Fruit fly (Drosophila melanogaster) whole organism, embryonic: ENCODE data around the gene Doc2.
A peak's percentile ranks its signal among the peaks of the same experiment; 100 is the strongest.

Experiments
- B-H2 ChIP-seq: fragments of 200-800 bp; sonication (Bioruptor generic); optimal IDR thresholded peaks from 2 replicates; lab custom pipeline; 2018; ENCODE audit warnings: missing biosample characterization, mild to moderate bottlenecking, missing genetic modification characterization
- Bteb2 ChIP-seq: fragments of 200-800 bp; sonication (Bioruptor generic); optimal IDR thresholded peaks from 2 replicates; lab custom pipeline; 2016; ENCODE audit warnings: missing biosample characterization, missing genetic modification characterization
- CG10209 ChIP-seq: fragments of 200-800 bp; sonication (Bioruptor generic); optimal IDR thresholded peaks from 3 replicates; lab custom pipeline; 2017; ENCODE audit warnings: missing biosample characterization, mild to moderate bottlenecking, missing genetic modification characterization, missing genetic modification reagents
- CG10366 ChIP-seq: fragments of 200-800 bp; sonication (Bioruptor generic); IDR thresholded peaks from 2 replicates; pipeline ENCODE4 v1.3.6; 2022; ENCODE audit warnings: missing biosample characterization, missing genetic modification characterization
- CG10979 ChIP-seq: fragments of 200-800 bp; sonication (Bioruptor generic); optimal IDR thresholded peaks from 2 replicates; lab custom pipeline; 2018; ENCODE audit warnings: missing biosample characterization, mild to moderate bottlenecking, missing genetic modification characterization, moderate library complexity
- CG11456 ChIP-seq: fragments of 200-800 bp; sonication (Bioruptor generic); IDR thresholded peaks from 3 replicates; pipeline ENCODE4 v1.3.6; 2022; ENCODE audit warnings: missing biosample characterization, missing genetic modification characterization
- CG1233 ChIP-seq: fragments of 200-800 bp; sonication (Bioruptor generic); optimal IDR thresholded peaks from 4 replicates; lab custom pipeline; 2018; ENCODE audit warnings: missing biosample characterization, mild to moderate bottlenecking, missing genetic modification characterization
- CG13296 ChIP-seq: fragments of 200-800 bp; sonication (Bioruptor generic); optimal IDR thresholded peaks from 3 replicates; lab custom pipeline; 2018; ENCODE audit warnings: missing biosample characterization, mild to moderate bottlenecking, missing genetic modification characterization
- CG13424 ChIP-seq: fragments of 200-800 bp; sonication (Bioruptor generic); optimal IDR thresholded peaks from 2 replicates; lab custom pipeline; 2019; ENCODE audit warnings: missing biosample characterization, mild to moderate bottlenecking, missing genetic modification characterization, moderate library complexity
- CG14014 ChIP-seq: fragments of 200-800 bp; sonication (Bioruptor generic); IDR thresholded peaks from 2 replicates; pipeline ENCODE4 v1.3.6; 2022; ENCODE audit warnings: missing biosample characterization, missing genetic modification characterization
- CG14965 ChIP-seq: fragments of 200-800 bp; sonication (Bioruptor generic); optimal IDR thresholded peaks from 2 replicates; lab custom pipeline; 2016; ENCODE audit warnings: missing biosample characterization, missing genetic modification characterization, borderline replicate concordance
- CG15696 ChIP-seq: fragments of 200-800 bp; sonication (Bioruptor generic); optimal IDR thresholded peaks from 2 replicates; lab custom pipeline; 2019; ENCODE audit warnings: missing biosample characterization, mild to moderate bottlenecking, missing genetic modification characterization, moderate library complexity
- CG16863 ChIP-seq: fragments of 200-800 bp; sonication (Bioruptor generic); optimal IDR thresholded peaks from 3 replicates; lab custom pipeline; 2016; ENCODE audit warnings: missing biosample characterization, missing genetic modification characterization
- CG1792 ChIP-seq: fragments of 200-800 bp; sonication (Bioruptor generic); optimal IDR thresholded peaks from 2 replicates; lab custom pipeline; 2016; ENCODE audit warnings: missing biosample characterization, missing genetic modification characterization
- CG2120 ChIP-seq: fragments of 200-800 bp; sonication (Bioruptor generic); optimal IDR thresholded peaks from 3 replicates; lab custom pipeline; 2016; ENCODE audit warnings: missing biosample characterization, missing genetic modification characterization
- CG2202 ChIP-seq: fragments of 200-800 bp; sonication (Bioruptor generic); optimal IDR thresholded peaks from 2 replicates; lab custom pipeline; 2018; ENCODE audit warnings: missing biosample characterization, mild to moderate bottlenecking, missing genetic modification characterization
- CG2678 ChIP-seq: fragments of 200-800 bp; sonication (Bioruptor generic); optimal IDR thresholded peaks from 3 replicates; lab custom pipeline; 2019; ENCODE audit warnings: missing biosample characterization, mild to moderate bottlenecking, missing genetic modification characterization, moderate library complexity
- CG3065 ChIP-seq: fragments of 200-800 bp; sonication (Bioruptor generic); optimal IDR thresholded peaks from 2 replicates; lab custom pipeline; 2016; ENCODE audit warnings: missing biosample characterization, missing genetic modification characterization
- CG5180 ChIP-seq: fragments of 200-800 bp; sonication (Bioruptor generic); optimal IDR thresholded peaks from 3 replicates; lab custom pipeline; 2017; ENCODE audit warnings: missing biosample characterization, missing genetic modification characterization, mild to moderate bottlenecking, moderate library complexity, missing genetic modification reagents
- CG6813 ChIP-seq: fragments of 200-800 bp; sonication (Bioruptor generic); optimal IDR thresholded peaks from 2 replicates; lab custom pipeline; 2017; ENCODE audit warnings: missing biosample characterization, missing genetic modification characterization, mild to moderate bottlenecking, moderate library complexity, missing genetic modification reagents
- CG7928 ChIP-seq: fragments of 200-800 bp; sonication (Bioruptor generic); optimal IDR thresholded peaks from 2 replicates; lab custom pipeline; 2017; ENCODE audit warnings: missing biosample characterization, mild to moderate bottlenecking, missing genetic modification characterization
- CoRest ChIP-seq: fragments of 200-800 bp; sonication (Bioruptor generic); optimal IDR thresholded peaks from 3 replicates; lab custom pipeline; 2018; ENCODE audit warnings: missing biosample characterization, mild to moderate bottlenecking, missing genetic modification characterization, moderate library complexity
- Dad ChIP-seq: fragments of 200-800 bp; sonication (Bioruptor generic); optimal IDR thresholded peaks from 3 replicates; lab custom pipeline; 2016; ENCODE audit warnings: missing biosample characterization, missing genetic modification characterization
- Dip2 ChIP-seq: fragments of 200-800 bp; sonication (Bioruptor generic); IDR thresholded peaks from 2 replicates; pipeline ENCODE4 v1.3.6; 2022; ENCODE audit warnings: missing biosample characterization, missing genetic modification characterization
- Ets97D ChIP-seq: fragments of 200-800 bp; sonication (Bioruptor generic); optimal IDR thresholded peaks from 3 replicates; lab custom pipeline; 2016; ENCODE audit warnings: missing biosample characterization, missing genetic modification characterization
- HLH3B ChIP-seq: fragments of 200-800 bp; sonication (Bioruptor generic); IDR thresholded peaks from 2 replicates; pipeline ENCODE4 v1.3.6; 2022; ENCODE audit warnings: missing biosample characterization, missing genetic modification characterization
- Lhr ChIP-seq: fragments of 200-800 bp; sonication (Bioruptor generic); optimal IDR thresholded peaks from 3 replicates; lab custom pipeline; 2017; ENCODE audit warnings: mild to moderate bottlenecking, missing biosample characterization, missing genetic modification reagents, missing genetic modification characterization
- Max ChIP-seq: fragments of 200-800 bp; sonication (Bioruptor generic); optimal IDR thresholded peaks from 2 replicates; lab custom pipeline; 2016; ENCODE audit warnings: missing biosample characterization, mild to moderate bottlenecking, missing genetic modification characterization
- NFAT ChIP-seq: fragments of 200-800 bp; sonication (Bioruptor generic); IDR thresholded peaks from 2 replicates; pipeline ENCODE4 v1.3.6; 2022; ENCODE audit warnings: missing biosample characterization, missing genetic modification characterization
- Stat92E ChIP-seq, 3 experiments: fragments of >200 bp in 2 of 3; fragments of 200-800 bp in 1 of 3; sonication (Bioruptor generic) in 1 of 3; optimal IDR thresholded peaks; 2 replicates each; lab custom pipeline; 2017 to 2019; ENCODE audit warnings: missing biosample characterization in 3 of 3, missing genetic modification characterization in 3 of 3, mild to moderate bottlenecking in 1 of 3, moderate library complexity in 1 of 3
- ab ChIP-seq: fragments of 200-800 bp; sonication (Bioruptor generic); optimal IDR thresholded peaks from 2 replicates; lab custom pipeline; 2016; ENCODE audit warnings: missing biosample characterization, missing genetic modification characterization
- ara ChIP-seq: fragments of 200-800 bp; sonication (Bioruptor generic); IDR thresholded peaks from 2 replicates; pipeline ENCODE4 v1.3.6; 2022; ENCODE audit warnings: missing biosample characterization, missing genetic modification characterization
- ash1 ChIP-seq: fragments of 200-800 bp; sonication (Bioruptor generic); optimal IDR thresholded peaks from 2 replicates; lab custom pipeline; 2018; ENCODE audit warnings: missing biosample characterization, mild to moderate bottlenecking, missing genetic modification characterization
- bowl ChIP-seq: fragments of 200-800 bp; sonication (Bioruptor generic); IDR thresholded peaks from 2 replicates; pipeline ENCODE4 v1.3.6; 2022; ENCODE audit warnings: missing biosample characterization, missing genetic modification characterization
- chif ChIP-seq, 2 experiments: fragments of 200-800 bp; sonication (Bioruptor generic); optimal IDR thresholded peaks; 3 replicates each; lab custom pipeline; 2016; ENCODE audit warnings: missing biosample characterization in 2 of 2, missing genetic modification characterization in 2 of 2
- crc ChIP-seq: fragments of 200-800 bp; sonication (Bioruptor generic); optimal IDR thresholded peaks from 2 replicates; lab custom pipeline; 2016; ENCODE audit warnings: missing biosample characterization, missing genetic modification characterization
- dati ChIP-seq: fragments of 200-800 bp; sonication (Bioruptor generic); IDR thresholded peaks from 2 replicates; pipeline ENCODE4 v1.3.6; 2022; ENCODE audit warnings: missing biosample characterization, missing genetic modification characterization
- dimm ChIP-seq: fragments of 200-800 bp; sonication (Bioruptor generic); IDR thresholded peaks from 2 replicates; pipeline ENCODE4 v1.3.6; 2022; ENCODE audit warnings: missing biosample characterization, missing genetic modification characterization
- dmrt99B ChIP-seq: fragments of 200-800 bp; sonication (Bioruptor generic); optimal IDR thresholded peaks from 2 replicates; lab custom pipeline; 2018; ENCODE audit warnings: missing biosample characterization, mild to moderate bottlenecking, missing genetic modification characterization, moderate library complexity
- eve ChIP-seq, 2 experiments: fragments of >200 bp; optimal IDR thresholded peaks; 2 replicates each; lab custom pipeline; 2017; ENCODE audit warnings: missing biosample characterization in 2 of 2, missing genetic modification characterization in 2 of 2
- grau ChIP-seq: fragments of 200-800 bp; optimal IDR thresholded peaks from 3 replicates; lab custom pipeline; 2019; ENCODE audit warnings: missing biosample characterization, mild to moderate bottlenecking, missing genetic modification characterization, moderate library complexity
- hkb ChIP-seq, 2 experiments: fragments of 200-800 bp in 1 of 2; fragments of >200 bp in 1 of 2; sonication (Bioruptor generic) in 1 of 2; IDR thresholded peaks in 1 of 2; optimal IDR thresholded peaks in 1 of 2; 2 replicates each; pipeline versions ENCODE4 v1.3.6 to Lab custom; 2017 to 2022; ENCODE audit warnings: missing biosample characterization in 1 of 2, missing genetic modification characterization in 1 of 2
- hth ChIP-seq: fragments of >200 bp; optimal IDR thresholded peaks from 2 replicates; lab custom pipeline; 2017; ENCODE audit warnings: inconsistent platforms
- lbe ChIP-seq: fragments of 200-800 bp; sonication (Bioruptor generic); optimal IDR thresholded peaks from 2 replicates; lab custom pipeline; 2016; ENCODE audit warnings: missing biosample characterization, mild to moderate bottlenecking, missing genetic modification characterization
- luna ChIP-seq: fragments of 200-800 bp; sonication (Bioruptor generic); optimal IDR thresholded peaks from 2 replicates; lab custom pipeline; 2016; ENCODE audit warnings: missing biosample characterization, missing genetic modification characterization
- peb ChIP-seq: fragments of 200-800 bp; sonication (Bioruptor generic); IDR thresholded peaks from 2 replicates; pipeline ENCODE4 v1.3.6; 2022; ENCODE audit warnings: missing biosample characterization, missing genetic modification characterization
- ro ChIP-seq: fragments of 200-800 bp; sonication (Bioruptor generic); IDR thresholded peaks from 2 replicates; pipeline ENCODE4 v1.3.6; 2022; ENCODE audit warnings: missing biosample characterization, missing genetic modification characterization
- ttk ChIP-seq: fragments of 200-800 bp; sonication (Bioruptor generic); IDR thresholded peaks from 2 replicates; pipeline ENCODE4 v2.1.2; 2022; ENCODE audit warnings: missing biosample characterization, missing genetic modification characterization
- unc-4 ChIP-seq: fragments of 200-800 bp; sonication (Bioruptor generic); IDR thresholded peaks from 2 replicates; pipeline ENCODE4 v1.3.6; 2022; ENCODE audit warnings: missing biosample characterization, missing genetic modification characterization; ENCODE audit not compliant: partially characterized antibody
- vfl ChIP-seq: fragments of 200-800 bp; sonication (Bioruptor generic); optimal IDR thresholded peaks from 2 replicates; lab custom pipeline; 2016; ENCODE audit warnings: missing biosample characterization, missing genetic modification characterization
- wor ChIP-seq: fragments of 200-800 bp; sonication (Bioruptor generic); IDR thresholded peaks from 2 replicates; pipeline ENCODE4 v1.3.6; 2022; ENCODE audit warnings: missing biosample characterization, missing genetic modification characterization
- zen ChIP-seq: fragments of 200-800 bp; sonication (Bioruptor generic); optimal IDR thresholded peaks from 3 replicates; lab custom pipeline; 2018; ENCODE audit warnings: missing biosample characterization, mild to moderate bottlenecking, missing genetic modification characterization, moderate library complexity

Gene Doc2

dm6 chr3L:9032871-9033270, 13.8 kb upstream of the Doc2 start (continued):
- TF ChIP-seq CG11456 (GFP tag; lab: Robert Waterston, UW) (no peak), HLH3B (GFP tag; lab: Robert Waterston, UW) (no peak), Max (GFP tag; lab: Kevin White, UChicago) (no peak), Dad (GFP tag; lab: Kevin White, UChicago) (no peak), ara (no peak), peb (no peak), hth (no peak), lbe (GFP tag; lab: Kevin White, UChicago) (no peak), ttk (GFP tag; lab: Robert Waterston, UW) (no peak), Dip2 (no peak), ab (GFP tag; lab: Kevin White, UChicago) (no peak), Bteb2 (GFP tag; lab: Kevin White, UChicago) (no peak), Stat92E (GFP tag; optimal IDR thresholded peaks at IDR 0.05; lab: Kevin White, UChicago) (peak in 1 of 3 experiments; percentile 34), CG14965 (GFP tag; lab: Kevin White, UChicago) (no peak), CG1792 (GFP tag; lab: Kevin White, UChicago) (no peak), Lhr (GFP tag; lab: Kevin White, UChicago) (no peak), CG1233 (no peak), hkb (optimal IDR thresholded peaks at IDR 0.05; lab: Kevin White, UChicago) (no peak), hkb (GFP tag; IDR thresholded peaks at IDR 0.05; lab: Robert Waterston, UW) (no peak), CG14014 (GFP tag; lab: Robert Waterston, UW) (no peak), CG10366 (GFP tag; lab: Robert Waterston, UW) (no peak), CG13424 (peak; percentile 25), vfl (GFP tag; lab: Kevin White, UChicago) (no peak), crc (no peak), CG2202 (tag; lab: Kevin White, UChicago) (no peak), B-H2 (GFP tag; lab: Kevin White, UChicago) (no peak), dimm (GFP tag; lab: Robert Waterston, UW) (no peak), CoRest (peak; percentile 19), CG6813 (GFP tag; lab: Kevin White, UChicago) (no peak), CG2678 (tag; lab: Kevin White, UChicago) (peak; percentile 35), Ets97D (no peak), CG13296 (GFP tag; lab: Kevin White, UChicago) (no peak), luna (GFP tag; lab: Kevin White, UChicago) (no peak), CG7928 (no peak), dati (GFP tag; lab: Robert Waterston, UW) (no peak), bowl (no peak), CG2120 (GFP tag; lab: Kevin White, UChicago) (no peak), grau (tag; lab: Kevin White, UChicago) (no peak), zen (no peak), CG10209 (GFP tag; lab: Kevin White, UChicago) (no peak), CG10979 (tag; lab: Kevin White, UChicago) (peak; percentile 54), NFAT (GFP tag; lab: Robert Waterston, UW) (no peak), ro (no peak), CG5180 (GFP tag; lab: Kevin White, UChicago) (no peak), eve (GFP tag; optimal IDR thresholded peaks at IDR 0.05; lab: Kevin White, UChicago) (peak in 1 of 2 experiments; percentile 56), CG16863 (no peak), unc-4 (GFP tag; lab: Robert Waterston, UW) (no peak), chif (GFP tag; optimal IDR thresholded peaks at IDR 0.05; lab: Kevin White, UChicago) (no peak), wor (GFP tag; lab: Robert Waterston, UW) (no peak), CG15696 (tag; lab: Kevin White, UChicago) (no peak), dmrt99B (peak; percentile 28), ash1 (GFP tag; lab: Kevin White, UChicago) (no peak), CG3065 (GFP tag; lab: Kevin White, UChicago) (no peak)
